Fruit fly (Drosophila melanogaster) whole organism, embryonic: ENCODE results near the gene Ankle2.

Experiments used
- ATbp ChIP-seq: fragments of 200-800 bp; sonication (Bioruptor generic); optimal IDR thresholded peaks from 2 replicates; lab custom pipeline; 2017; ENCODE audit warnings: missing biosample characterization, mild to moderate bottlenecking, missing genetic modification characterization, missing genetic modification reagents
- Abd-B ChIP-seq: fragments of 200-800 bp; sonication (Bioruptor generic); optimal IDR thresholded peaks from 2 replicates; lab custom pipeline; 2018; ENCODE audit warnings: missing biosample characterization, mild to moderate bottlenecking, missing genetic modification characterization, moderate library complexity
- Awh ChIP-seq: fragments of 200-800 bp; sonication (Bioruptor generic); IDR thresholded peaks from 2 replicates; pipeline ENCODE4, ENCODE4 v1.3.6; 2022; ENCODE audit warnings: missing biosample characterization, missing genetic modification characterization
- BtbVII ChIP-seq: fragments of 200-800 bp; sonication (Bioruptor generic); optimal IDR thresholded peaks from 3 replicates; lab custom pipeline; 2017; ENCODE audit warnings: missing biosample characterization, mild to moderate bottlenecking, missing genetic modification characterization
- C15 ChIP-seq: fragments of 200-800 bp; sonication (Bioruptor generic); IDR thresholded peaks from 3 replicates; pipeline ENCODE4 v1.3.6; 2022; ENCODE audit warnings: missing biosample characterization, missing genetic modification characterization
- CG12071 ChIP-seq: fragments of 200-800 bp; sonication (Bioruptor generic); optimal IDR thresholded peaks from 3 replicates; lab custom pipeline; 2018; ENCODE audit warnings: missing biosample characterization, mild to moderate bottlenecking, missing genetic modification characterization
- CG12155 ChIP-seq: fragments of 200-800 bp; sonication (Bioruptor generic); optimal IDR thresholded peaks from 3 replicates; lab custom pipeline; 2016; ENCODE audit warnings: missing biosample characterization, missing genetic modification characterization
- CG1233 ChIP-seq: fragments of 200-800 bp; sonication (Bioruptor generic); optimal IDR thresholded peaks from 4 replicates; lab custom pipeline; 2018; ENCODE audit warnings: missing biosample characterization, mild to moderate bottlenecking, missing genetic modification characterization
- CG12391 ChIP-seq: fragments of 200-800 bp; sonication (Bioruptor generic); optimal IDR thresholded peaks from 3 replicates; lab custom pipeline; 2018; ENCODE audit warnings: missing biosample characterization, mild to moderate bottlenecking, missing genetic modification characterization, moderate library complexity
- CG13123 ChIP-seq: fragments of 200-800 bp; sonication (Bioruptor generic); optimal IDR thresholded peaks from 2 replicates; lab custom pipeline; 2016; ENCODE audit warnings: missing biosample characterization, missing genetic modification characterization
- CG15269 ChIP-seq: fragments of 200-800 bp; sonication (Bioruptor generic); optimal IDR thresholded peaks from 2 replicates; lab custom pipeline; 2018; ENCODE audit warnings: missing biosample characterization, mild to moderate bottlenecking, missing genetic modification characterization, moderate library complexity
- CG1647 ChIP-seq: fragments of 200-800 bp; sonication (Bioruptor generic); optimal IDR thresholded peaks from 3 replicates; lab custom pipeline; 2016; ENCODE audit warnings: missing biosample characterization, missing genetic modification characterization
- CG16863 ChIP-seq: fragments of 200-800 bp; sonication (Bioruptor generic); optimal IDR thresholded peaks from 3 replicates; lab custom pipeline; 2016; ENCODE audit warnings: missing biosample characterization, missing genetic modification characterization
- CG17385 ChIP-seq: fragments of 200-800 bp; sonication (Bioruptor generic); optimal IDR thresholded peaks from 3 replicates; lab custom pipeline; 2018; ENCODE audit warnings: missing biosample characterization, mild to moderate bottlenecking, missing genetic modification characterization
- CG17829 ChIP-seq: fragments of 200-800 bp; optimal IDR thresholded peaks from 2 replicates; lab custom pipeline; 2019; ENCODE audit warnings: missing biosample characterization, mild to moderate bottlenecking, missing genetic modification characterization, moderate library complexity
- CG17912 ChIP-seq: fragments of 200-800 bp; sonication (Bioruptor generic); optimal IDR thresholded peaks from 2 replicates; lab custom pipeline; 2018; ENCODE audit warnings: missing biosample characterization, mild to moderate bottlenecking, missing genetic modification characterization
- CG1832 ChIP-seq: fragments of 200-800 bp; sonication (Bioruptor generic); optimal IDR thresholded peaks from 2 replicates; lab custom pipeline; 2017; ENCODE audit warnings: missing biosample characterization, mild to moderate bottlenecking, missing genetic modification characterization, inconsistent platforms
- CG18599 ChIP-seq: fragments of 200-800 bp; sonication (Bioruptor generic); optimal IDR thresholded peaks from 3 replicates; lab custom pipeline; 2017; ENCODE audit warnings: missing biosample characterization, missing genetic modification characterization, mild to moderate bottlenecking, moderate library complexity, missing genetic modification reagents
- CG30020 ChIP-seq: fragments of 200-800 bp; optimal IDR thresholded peaks from 2 replicates; lab custom pipeline; 2019; ENCODE audit warnings: missing biosample characterization, mild to moderate bottlenecking, missing genetic modification characterization, moderate library complexity
- CG3065 ChIP-seq: fragments of 200-800 bp; sonication (Bioruptor generic); optimal IDR thresholded peaks from 2 replicates; lab custom pipeline; 2016; ENCODE audit warnings: missing biosample characterization, missing genetic modification characterization
- CG3163 ChIP-seq: fragments of 200-800 bp; sonication (Bioruptor generic); optimal IDR thresholded peaks from 3 replicates; lab custom pipeline; 2016; ENCODE audit warnings: missing biosample characterization, missing genetic modification characterization
- CG32767 ChIP-seq: fragments of 200-800 bp; sonication (Bioruptor generic); IDR thresholded peaks from 2 replicates; pipeline ENCODE4 v1.3.6; 2022; ENCODE audit warnings: missing biosample characterization, missing genetic modification characterization
- CG33213 ChIP-seq: fragments of 200-800 bp; sonication (Bioruptor generic); optimal IDR thresholded peaks from 3 replicates; lab custom pipeline; 2016; ENCODE audit warnings: missing biosample characterization, missing genetic modification characterization
- CG33557 ChIP-seq: fragments of 200-800 bp; sonication (Bioruptor generic); optimal IDR thresholded peaks from 2 replicates; lab custom pipeline; 2019; ENCODE audit warnings: missing biosample characterization, mild to moderate bottlenecking, missing genetic modification characterization, moderate library complexity
- CG3838 ChIP-seq: fragments of 200-800 bp; sonication (Bioruptor generic); optimal IDR thresholded peaks from 3 replicates; lab custom pipeline; 2016; ENCODE audit warnings: missing biosample characterization, missing genetic modification characterization
- CG5953 ChIP-seq: fragments of 200-800 bp; sonication (Bioruptor generic); IDR thresholded peaks from 2 replicates; pipeline ENCODE4 v1.3.6; 2022; ENCODE audit warnings: missing biosample characterization, missing genetic modification characterization
- CG6689 ChIP-seq: fragments of 200-800 bp; sonication (Bioruptor generic); IDR thresholded peaks from 2 replicates; pipeline ENCODE4 v1.3.6; 2022; ENCODE audit warnings: missing biosample characterization, missing genetic modification characterization
- CG9932 ChIP-seq: fragments of 200-800 bp; sonication (Bioruptor generic); IDR thresholded peaks from 2 replicates; pipeline ENCODE4 v1.3.6; 2022; ENCODE audit warnings: missing biosample characterization, missing genetic modification characterization
- Dad ChIP-seq: fragments of 200-800 bp; sonication (Bioruptor generic); optimal IDR thresholded peaks from 3 replicates; lab custom pipeline; 2016; ENCODE audit warnings: missing biosample characterization, missing genetic modification characterization
- Ets97D ChIP-seq: fragments of 200-800 bp; sonication (Bioruptor generic); optimal IDR thresholded peaks from 3 replicates; lab custom pipeline; 2016; ENCODE audit warnings: missing biosample characterization, missing genetic modification characterization
- HLH3B ChIP-seq: fragments of 200-800 bp; sonication (Bioruptor generic); IDR thresholded peaks from 2 replicates; pipeline ENCODE4 v1.3.6; 2022; ENCODE audit warnings: missing biosample characterization, missing genetic modification characterization
- Hey ChIP-seq: fragments of 200-800 bp; sonication (Bioruptor generic); optimal IDR thresholded peaks from 3 replicates; lab custom pipeline; 2018; ENCODE audit warnings: missing biosample characterization, mild to moderate bottlenecking, missing genetic modification characterization
- Jarid2 ChIP-seq: fragments of 200-800 bp; sonication (Bioruptor generic); optimal IDR thresholded peaks from 3 replicates; lab custom pipeline; 2017; ENCODE audit warnings: mild to moderate bottlenecking, missing biosample characterization, missing genetic modification reagents, missing genetic modification characterization
- NC2α ChIP-seq: fragments of 200-800 bp; sonication (Bioruptor generic); optimal IDR thresholded peaks from 2 replicates; lab custom pipeline; 2016; ENCODE audit warnings: missing biosample characterization, missing genetic modification characterization
- Rfx ChIP-seq: fragments of 200-800 bp; sonication (Bioruptor generic); IDR thresholded peaks from 2 replicates; pipeline ENCODE4 v1.3.6; 2022; ENCODE audit warnings: missing biosample characterization, missing genetic modification characterization
- Side ChIP-seq: fragments of 200-800 bp; sonication (Bioruptor generic); optimal IDR thresholded peaks from 2 replicates; lab custom pipeline; 2016; ENCODE audit warnings: missing biosample characterization, missing genetic modification characterization
- Sry-β ChIP-seq: fragments of 200-800 bp; sonication (Bioruptor generic); optimal IDR thresholded peaks from 2 replicates; lab custom pipeline; 2018; ENCODE audit warnings: missing biosample characterization, mild to moderate bottlenecking, missing genetic modification characterization, moderate library complexity
- ap ChIP-seq: fragments of 200-800 bp; sonication (Bioruptor generic); IDR thresholded peaks from 2 replicates; pipeline ENCODE4 v1.3.6; 2022; ENCODE audit warnings: missing biosample characterization, missing genetic modification characterization
- chn ChIP-seq: fragments of 200-800 bp; sonication (Bioruptor generic); optimal IDR thresholded peaks from 2 replicates; lab custom pipeline; 2016; ENCODE audit warnings: missing biosample characterization, missing genetic modification characterization
- dpn ChIP-seq, 2 experiments: fragments of 200-800 bp; sonication (Bioruptor generic); optimal IDR thresholded peaks; 3 replicates each; lab custom pipeline; 2016; ENCODE audit warnings: missing biosample characterization in 2 of 2, missing genetic modification characterization in 2 of 2
- emc ChIP-seq: fragments of 200-800 bp; sonication (Bioruptor generic); optimal IDR thresholded peaks from 2 replicates; lab custom pipeline; 2016; ENCODE audit warnings: missing biosample characterization, missing genetic modification characterization
- eyg ChIP-seq: fragments of 200-800 bp; sonication (Bioruptor generic); optimal IDR thresholded peaks from 3 replicates; lab custom pipeline; 2016; ENCODE audit warnings: missing biosample characterization, missing genetic modification characterization
- fd102C ChIP-seq: fragments of 200-800 bp; sonication (Bioruptor generic); optimal IDR thresholded peaks from 2 replicates; lab custom pipeline; 2018; ENCODE audit warnings: missing biosample characterization, mild to moderate bottlenecking, missing genetic modification characterization, moderate library complexity
- fd3F ChIP-seq: fragments of 200-800 bp; sonication (Bioruptor generic); optimal IDR thresholded peaks from 2 replicates; lab custom pipeline; 2018; ENCODE audit warnings: missing biosample characterization, mild to moderate bottlenecking, missing genetic modification characterization, moderate library complexity
- gcm2 ChIP-seq: fragments of 200-800 bp; sonication (Bioruptor generic); optimal IDR thresholded peaks from 2 replicates; lab custom pipeline; 2016; ENCODE audit warnings: missing biosample characterization, missing genetic modification characterization
- jigr1 ChIP-seq: fragments of 200-800 bp; sonication (Bioruptor generic); IDR thresholded peaks from 3 replicates; pipeline ENCODE4 v1.3.6; 2022; ENCODE audit warnings: missing biosample characterization, missing genetic modification characterization
- lbe ChIP-seq: fragments of 200-800 bp; sonication (Bioruptor generic); optimal IDR thresholded peaks from 2 replicates; lab custom pipeline; 2016; ENCODE audit warnings: missing biosample characterization, mild to moderate bottlenecking, missing genetic modification characterization
- pita ChIP-seq: fragments of 200-800 bp; sonication (Bioruptor generic); optimal IDR thresholded peaks from 2 replicates; lab custom pipeline; 2017; ENCODE audit warnings: missing biosample characterization, mild to moderate bottlenecking, missing genetic modification characterization
- tna ChIP-seq: fragments of 200-800 bp; sonication (Bioruptor generic); IDR thresholded peaks from 2 replicates; pipeline ENCODE4 v1.3.6; 2022; ENCODE audit warnings: missing biosample characterization, missing genetic modification characterization; ENCODE audit not compliant: partially characterized antibody
- wdn ChIP-seq: fragments of 200-800 bp; sonication (Bioruptor generic); IDR thresholded peaks from 2 replicates; pipeline ENCODE4 v1.3.6; 2022; ENCODE audit warnings: missing biosample characterization, missing genetic modification characterization
- zfh1 ChIP-seq: fragments of 200-800 bp; sonication (Bioruptor generic); IDR thresholded peaks from 3 replicates; pipeline ENCODE4 v1.3.6; 2022; ENCODE audit warnings: missing biosample characterization, missing genetic modification characterization

The Ankle2 gene

DNA sequence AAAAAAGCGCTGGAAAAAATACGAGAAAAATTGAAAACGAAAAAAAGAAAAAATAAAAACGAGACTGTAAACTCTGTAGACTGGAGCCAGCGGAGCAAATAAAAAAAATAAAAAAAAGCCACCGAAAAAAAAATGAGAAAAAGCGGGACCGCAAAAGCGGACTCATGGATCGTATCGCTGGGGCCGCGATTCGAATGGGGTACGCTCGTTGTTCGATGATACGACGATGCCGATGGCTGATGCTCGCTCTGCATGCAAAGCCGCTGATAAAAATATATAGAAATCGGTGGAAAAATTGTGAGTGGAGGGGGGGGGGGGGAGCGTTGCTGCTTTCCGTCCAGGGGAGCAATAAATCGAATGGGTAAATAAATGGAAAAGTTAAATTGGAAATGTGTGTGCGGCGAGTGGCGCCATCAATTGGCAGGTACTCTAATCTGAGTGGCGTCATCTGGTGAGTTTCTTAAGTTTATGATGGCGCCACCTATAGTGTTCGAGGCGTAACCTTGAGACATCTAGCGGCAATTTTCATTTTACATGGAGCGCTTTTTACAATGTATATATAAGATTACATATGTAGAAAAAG is 47.4 kb downstream of the Ankle2 start (continued):
- peak; percentile 25 for TF ChIP-seq Jarid2 (GFP tag; lab: Kevin White, UChicago)
- no peak for TF ChIP-seq emc (GFP tag; lab: Kevin White, UChicago)
- TF ChIP-seq CG1233 (GFP tag; lab: Kevin White, UChicago): peak; percentile 3
- no peak for TF ChIP-seq C15
- TF ChIP-seq zfh1 (GFP tag; lab: Robert Waterston, UW): peak; percentile 87
- TF ChIP-seq CG12155 (GFP tag; lab: Kevin White, UChicago): peak; percentile 46
- TF ChIP-seq CG17385 (GFP tag; lab: Kevin White, UChicago): no peak
- TF ChIP-seq ap (GFP tag; lab: Robert Waterston, UW): peak; percentile 63
- peak; percentile 85 for TF ChIP-seq CG5953 (GFP tag; lab: Robert Waterston, UW)
- TF ChIP-seq CG9932: peak; percentile 87
- TF ChIP-seq CG18599: no peak
- TF ChIP-seq chn (GFP tag; lab: Kevin White, UChicago): peak; percentile 31
- TF ChIP-seq eyg (GFP tag; lab: Kevin White, UChicago): no peak
- TF ChIP-seq CG30020: no peak
- TF ChIP-seq CG33213: peak; percentile 43
- peak; percentile 43 for TF ChIP-seq CG15269 (tag; lab: Kevin White, UChicago)
- peak; percentile 38 for TF ChIP-seq pita
- no peak for TF ChIP-seq Sry-β (GFP tag; lab: Kevin White, UChicago)
- TF ChIP-seq CG3163 (GFP tag; lab: Kevin White, UChicago): peak; percentile 31
- peak; percentile 61; the same call in 1 of the 2 replicates for TF ChIP-seq HLH3B (GFP tag; lab: Robert Waterston, UW)
- no peak for TF ChIP-seq Ets97D (GFP tag; lab: Kevin White, UChicago)
- peak; percentile 83 for TF ChIP-seq lbe
- peak; percentile 65 for TF ChIP-seq CG17829 (tag; lab: Kevin White, UChicago)
- no peak for TF ChIP-seq ATbp (GFP tag; lab: Kevin White, UChicago)
- no peak for TF ChIP-seq Hey (tag; lab: Kevin White, UChicago)
- peak; percentile 19 for TF ChIP-seq CG1647
- no peak for TF ChIP-seq CG3838 (GFP tag; lab: Kevin White, UChicago)
- peak; percentile 7 for TF ChIP-seq Dad (GFP tag; lab: Kevin White, UChicago)
- TF ChIP-seq CG3065: peak; percentile 18
- TF ChIP-seq Abd-B (GFP tag; lab: Kevin White, UChicago): peak; percentile 34
- TF ChIP-seq Rfx (GFP tag; lab: Robert Waterston, UW): peak; percentile 93
- TF ChIP-seq CG13123 (GFP tag; lab: Kevin White, UChicago): no peak
- TF ChIP-seq CG12071 (GFP tag; lab: Kevin White, UChicago): peak; percentile 1
- TF ChIP-seq fd3F: peak; percentile 33
- TF ChIP-seq CG12391 (tag; lab: Kevin White, UChicago): no peak
- no peak for TF ChIP-seq Side (GFP tag; lab: Kevin White, UChicago)
- no peak for TF ChIP-seq CG33557 (GFP tag; lab: Kevin White, UChicago)
- peak; percentile 54; the same call in 1 of the 2 replicates for TF ChIP-seq CG6689 (GFP tag; lab: Robert Waterston, UW)
- TF ChIP-seq CG32767 (GFP tag; lab: Robert Waterston, UW): 0 out of 2 replicates have a peak, but pooled peaks have one; percentile 26
- peak; percentile 43; the same call in 2 of the 3 replicates for TF ChIP-seq jigr1 (GFP tag; lab: Robert Waterston, UW)
- no peak for TF ChIP-seq BtbVII
- peak; percentile 77 for TF ChIP-seq CG17912
- peak; percentile 27 for TF ChIP-seq NC2α (GFP tag; lab: Kevin White, UChicago)
- TF ChIP-seq tna (GFP tag; lab: Robert Waterston, UW): no peak
- TF ChIP-seq CG1832 (GFP tag; lab: Kevin White, UChicago): no peak
- no peak for TF ChIP-seq fd102C (GFP tag; lab: Kevin White, UChicago)
- peak; percentile 56 to 64 for TF ChIP-seq dpn (GFP tag; optimal IDR thresholded peaks at IDR 0.05; lab: Kevin White, UChicago)
- peak; percentile 53 for TF ChIP-seq CG16863 (GFP tag; lab: Kevin White, UChicago)
- no peak for TF ChIP-seq wdn
- no peak for TF ChIP-seq gcm2 (GFP tag; lab: Kevin White, UChicago)
- TF ChIP-seq Awh (GFP tag; lab: Robert Waterston, UW): peak; percentile 70
